Worm (Caenorhabditis elegans) whole organism, mixed stage, embryonic: ENCODE results near the gene unc-132.

Experiments
- lin-13 ChIP-seq: fragments of 150-350 bp; optimal IDR thresholded peaks from 2 replicates; lab custom pipeline; 2014; ENCODE audit warnings: missing biosample characterization, missing genetic modification characterization
- unc-62 ChIP-seq: fragments of 150-350 bp; optimal IDR thresholded peaks from 2 replicates; lab custom pipeline; 2014; ENCODE audit warnings: missing biosample characterization, missing genetic modification reagents, missing genetic modification characterization

ce11 chrV:3695254-3695653 lies 8.3 kb downstream of the unc-132 start:
- TF ChIP-seq unc-62 (GFP tag; lab: Kevin White, UChicago) (no peak), lin-13 (tag; lab: Kevin White, UChicago) (no peak)
